Worm (Caenorhabditis elegans): ENCODE data around the gene cyp-25A1.

DNA sequence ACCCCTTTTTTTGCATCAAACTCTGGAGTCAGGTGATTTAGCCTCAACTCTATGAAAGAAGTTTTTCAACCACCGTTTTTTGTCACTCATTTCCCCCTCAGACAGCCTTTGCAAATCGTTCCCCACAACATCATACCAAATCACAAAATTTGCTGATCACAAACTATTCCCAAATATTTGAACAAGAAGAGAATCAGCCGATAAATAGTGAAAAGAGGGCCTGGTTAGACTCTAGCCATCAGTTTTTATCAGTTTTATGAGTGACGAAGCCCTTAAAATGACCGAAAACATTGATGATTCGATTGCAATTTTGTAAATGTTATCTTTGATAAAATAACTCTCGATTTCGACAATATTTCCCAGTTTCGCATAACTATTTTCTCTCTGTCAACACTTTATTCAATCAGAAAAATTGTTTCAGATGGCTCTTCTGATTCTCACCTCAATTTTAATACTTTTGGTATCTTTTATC is 2.4 kb downstream of the cyp-25A1 start, which contains the start of gene cyp-25A2:
- TF ChIP-seq nhr-12 (tag; optimal IDR thresholded peaks at IDR 0.05) (no peak), sma-3 (GFP tag; optimal IDR thresholded peaks at IDR 0.05) (no peak), mdl-1 (tag; optimal IDR thresholded peaks at IDR 0.05) (no peak), ztf-4 (tag; optimal IDR thresholded peaks at IDR 0.05) (no peak)
